Worm (Caenorhabditis elegans): Measurements from ENCODE around the gene R07E5.17.
"Not testable (repeated sequence)": the region's sequence is repeated elsewhere in the genome, so short reads cannot be mapped to it uniquely, and the experiment has no call there.

R07E5.17 gene

DNA sequence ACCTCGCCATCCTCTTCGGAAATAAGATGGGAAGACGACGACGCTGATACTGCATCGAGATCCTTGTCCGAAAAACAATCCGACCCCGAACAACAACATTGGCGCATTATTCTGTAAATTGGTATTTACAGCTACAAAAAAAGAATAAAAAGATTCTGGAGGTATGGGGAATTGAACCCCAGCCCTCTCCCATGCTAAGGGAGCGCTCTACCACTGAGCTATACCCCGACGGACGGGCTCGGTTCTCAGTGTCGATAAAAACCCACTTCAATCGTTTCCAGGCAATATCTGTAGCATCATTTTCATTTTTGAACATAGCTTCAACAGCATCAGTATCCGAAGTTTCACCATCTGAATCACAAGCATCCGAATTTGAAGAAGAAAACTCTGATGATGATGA, 24.6 kb upstream of the R07E5.17 start (continued):
- TF ChIP-seq F57C9.4 (tag; optimal IDR thresholded peaks at IDR 0.05) (no peak), dox-1 (GFP tag; IDR thresholded peaks at IDR 0.05) (peak; percentile 77), unc-62 (GFP tag; optimal IDR thresholded peaks at IDR 0.05) (no peak), mel-28 (tag; optimal IDR thresholded peaks at IDR 0.05; ENCODE audit: borderline replicate concordance) (no peak), T07F8.4 (tag; optimal IDR thresholded peaks at IDR 0.05) (no peak), akir-1 (GFP tag; optimal IDR thresholded peaks at IDR 0.05) (no peak), fkh-3 (tag; optimal IDR thresholded peaks at IDR 0.05) (no peak), ama-1 (optimal IDR thresholded peaks at IDR 0.05) (no peak), ama-1 (GFP tag; optimal IDR thresholded peaks at IDR 0.05) (peak in 1 of 2 experiments; percentile 64), F52B5.7 (tag; optimal IDR thresholded peaks at IDR 0.05) (peak; percentile 29), let-607 (tag; optimal IDR thresholded peaks at IDR 0.05) (no peak), Y56A3A.18 (GFP tag; IDR thresholded peaks at IDR 0.05) (no peak), hmg-1.2 (GFP tag; IDR thresholded peaks at IDR 0.05) (peak; percentile 54), sea-2 (GFP tag; IDR thresholded peaks at IDR 0.05) (no peak), somi-1 (GFP tag; optimal IDR thresholded peaks at IDR 0.05) (no peak), sptf-2 (GFP tag; optimal IDR thresholded peaks at IDR 0.05) (no peak), nfya-1 (tag; optimal IDR thresholded peaks at IDR 0.05; ENCODE audit: borderline replicate concordance, insufficient read depth) (no peak), madf-10 (tag; optimal IDR thresholded peaks at IDR 0.05) (no peak), D2030.7 (GFP tag; IDR thresholded peaks at IDR 0.05) (peak; percentile 67), nfyb-1 (GFP tag; IDR thresholded peaks at IDR 0.05) (peak; percentile 73), madf-6 (GFP tag; IDR thresholded peaks at IDR 0.05) (peak; percentile 61), hmg-20 (GFP tag; IDR thresholded peaks at IDR 0.05) (no peak), attf-5 (GFP tag; optimal IDR thresholded peaks at IDR 0.05) (peak; percentile 23), hrde-1 (tag; optimal IDR thresholded peaks at IDR 0.05; ENCODE audit: borderline replicate concordance) (no peak), mxl-1 (tag; optimal IDR thresholded peaks at IDR 0.05) (no peak), Y79H2A.3 (GFP tag; conservative IDR thresholded peaks at IDR 0.05) (no peak), egl-18 (GFP tag; IDR thresholded peaks at IDR 0.05) (no peak), B0019.2 (GFP tag; conservative IDR thresholded peaks at IDR 0.05) (no peak), egrh-3 (GFP tag; IDR thresholded peaks at IDR 0.05) (peak; percentile 42), cebp-2 (GFP tag; IDR thresholded peaks at IDR 0.05) (no peak)

DNA sequence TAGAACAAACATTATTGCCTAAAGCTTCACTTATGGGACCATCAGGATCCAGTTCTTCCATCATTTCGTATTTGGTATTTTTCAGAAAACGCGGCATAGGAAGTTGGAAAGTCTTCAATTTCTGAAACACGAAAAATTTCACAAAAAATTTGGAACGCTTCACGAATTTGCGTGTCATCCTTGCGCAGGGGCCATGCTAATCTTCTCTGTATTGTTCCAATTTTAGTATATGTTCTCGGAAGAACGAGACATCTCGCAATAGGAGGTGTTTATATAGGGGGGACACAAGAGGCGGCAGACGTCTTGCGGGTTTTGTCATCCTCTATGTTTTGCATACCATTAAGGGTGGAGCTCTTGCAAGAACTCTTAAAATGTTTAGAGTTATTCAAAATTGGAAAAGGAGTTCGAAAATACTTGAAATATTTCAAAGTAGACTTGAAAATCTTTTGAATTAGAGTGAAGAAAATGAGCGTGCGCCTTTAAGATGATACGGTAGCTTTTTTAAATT, 22.5 kb upstream of the R07E5.17 start:
- TF ChIP-seq ceh-40 (GFP tag; IDR thresholded peaks at IDR 0.05) (0 out of 2 replicates have a peak, but pooled peaks have one; percentile 31), ztf-18 (tag; optimal IDR thresholded peaks at IDR 0.05) (peak; percentile 23), C17E4.6 (GFP tag; IDR thresholded peaks at IDR 0.05) (peak; percentile 70; the same call in 1 of the 2 replicates), tbp1 (GFP tag; optimal IDR thresholded peaks at IDR 0.05) (peak; percentile 79), D2030.7 (GFP tag; IDR thresholded peaks at IDR 0.05) (peak; percentile 66), nfya-2 (GFP tag; IDR thresholded peaks at IDR 0.05) (0 out of 2 replicates have a peak, but pooled peaks have one; percentile 44), madf-3 (GFP tag; IDR thresholded peaks at IDR 0.05) (peak; percentile 73; the same call in 1 of the 2 replicates), attf-3 (GFP tag; conservative IDR thresholded peaks at IDR 0.05) (0 out of 2 replicates have a peak, but pooled peaks have one; percentile 21), aptf-3 (GFP tag; IDR thresholded peaks at IDR 0.05) (peak; percentile 79; the same call in 1 of the 2 replicates), cebp-1 (tag; optimal IDR thresholded peaks at IDR 0.05) (peak; percentile 44), C06A6.2 (GFP tag; conservative IDR thresholded peaks at IDR 0.05) (peak; percentile 59), Y67H2A.10 (GFP tag; conservative IDR thresholded peaks at IDR 0.05) (0 out of 2 replicates have a peak, but pooled peaks have one; percentile 17), pbrm-1 (GFP tag; IDR thresholded peaks at IDR 0.05) (peak; percentile 81; the same call in 1 of the 2 replicates), hmg-20 (GFP tag; IDR thresholded peaks at IDR 0.05) (peak; percentile 71; the same call in 1 of the 2 replicates), Y56A3A.18 (GFP tag; IDR thresholded peaks at IDR 0.05) (peak; percentile 87), rpc-1 (optimal IDR thresholded peaks at IDR 0.05) (peak; percentile 62), rpc-1 (tag; optimal IDR thresholded peaks at IDR 0.05) (peak; percentile 77), lin-26 (GFP tag; IDR thresholded peaks at IDR 0.05) (peak; percentile 90), cebp-2 (GFP tag; IDR thresholded peaks at IDR 0.05) (peak; percentile 82; the same call in 1 of the 2 replicates), madf-6 (GFP tag; IDR thresholded peaks at IDR 0.05) (peak; percentile 95), lsl-1 (GFP tag; optimal IDR thresholded peaks at IDR 0.05) (peak; percentile 75), nhr-90 (tag; optimal IDR thresholded peaks at IDR 0.05) (peak; percentile 33), ekl-4 (GFP tag; IDR thresholded peaks at IDR 0.05) (peak; percentile 90)
- not testable (repeated sequence) for TF ChIP-seq cebp-1 (GFP tag; IDR thresholded peaks at IDR 0.05)

Measured in whole organism, young adult.